Fruit fly (Drosophila melanogaster) whole organism, embryonic: ENCODE data around the gene CG1074.

Experiments used
- Asciz ChIP-seq: fragments of 200-800 bp; sonication (Bioruptor generic); optimal IDR thresholded peaks from 2 replicates; lab custom pipeline; 2017; ENCODE audit warnings: missing biosample characterization, mild to moderate bottlenecking, missing genetic modification characterization, missing genetic modification reagents
- Awh ChIP-seq: fragments of 200-800 bp; sonication (Bioruptor generic); IDR thresholded peaks from 2 replicates; pipeline ENCODE4, ENCODE4 v1.3.6; 2022; ENCODE audit warnings: missing biosample characterization, missing genetic modification characterization
- C15 ChIP-seq: fragments of 200-800 bp; sonication (Bioruptor generic); IDR thresholded peaks from 3 replicates; pipeline ENCODE4 v1.3.6; 2022; ENCODE audit warnings: missing biosample characterization, missing genetic modification characterization
- CG13775 ChIP-seq: fragments of 200-800 bp; sonication (Bioruptor generic); optimal IDR thresholded peaks from 3 replicates; lab custom pipeline; 2017; ENCODE audit warnings: missing biosample characterization, mild to moderate bottlenecking, missing genetic modification characterization
- CG14860 ChIP-seq: fragments of 200-800 bp; sonication (Bioruptor generic); IDR thresholded peaks from 3 replicates; pipeline ENCODE4 v1.3.6; 2022; ENCODE audit warnings: missing biosample characterization, missing genetic modification characterization; ENCODE audit not compliant: partially characterized antibody
- CG1603 ChIP-seq: fragments of 200-800 bp; sonication (Bioruptor generic); optimal IDR thresholded peaks from 2 replicates; lab custom pipeline; 2019; ENCODE audit warnings: missing biosample characterization, mild to moderate bottlenecking, missing genetic modification characterization, moderate library complexity
- CG16813 ChIP-seq: fragments of 200-800 bp; sonication (Bioruptor generic); IDR thresholded peaks from 3 replicates; pipeline ENCODE4 v1.3.6; 2022; ENCODE audit warnings: missing biosample characterization, missing genetic modification characterization; ENCODE audit not compliant: partially characterized antibody
- CG18262 ChIP-seq: fragments of 200-800 bp; optimal IDR thresholded peaks from 3 replicates; lab custom pipeline; 2019; ENCODE audit warnings: missing biosample characterization, mild to moderate bottlenecking, missing genetic modification characterization, moderate library complexity
- CG18599 ChIP-seq: fragments of 200-800 bp; sonication (Bioruptor generic); optimal IDR thresholded peaks from 3 replicates; lab custom pipeline; 2017; ENCODE audit warnings: missing biosample characterization, missing genetic modification characterization, mild to moderate bottlenecking, moderate library complexity, missing genetic modification reagents
- CG2129 ChIP-seq: fragments of 200-800 bp; sonication (Bioruptor generic); IDR thresholded peaks from 2 replicates; pipeline ENCODE4 v1.3.6; 2022; ENCODE audit warnings: missing biosample characterization, missing genetic modification characterization; ENCODE audit not compliant: partially characterized antibody
- CG2712 ChIP-seq: fragments of 200-800 bp; optimal IDR thresholded peaks from 3 replicates; lab custom pipeline; 2019; ENCODE audit warnings: missing biosample characterization, mild to moderate bottlenecking, missing genetic modification characterization, moderate library complexity
- CG31388 ChIP-seq: fragments of 200-800 bp; sonication (Bioruptor generic); optimal IDR thresholded peaks from 2 replicates; lab custom pipeline; 2016; ENCODE audit warnings: missing biosample characterization, missing genetic modification characterization
- CG3163 ChIP-seq: fragments of 200-800 bp; sonication (Bioruptor generic); optimal IDR thresholded peaks from 3 replicates; lab custom pipeline; 2016; ENCODE audit warnings: missing biosample characterization, missing genetic modification characterization
- CG34224 ChIP-seq: fragments of 200-800 bp; sonication (Bioruptor generic); IDR thresholded peaks from 3 replicates; pipeline ENCODE4 v1.3.6; 2022; ENCODE audit warnings: missing biosample characterization, missing genetic modification characterization; ENCODE audit not compliant: partially characterized antibody
- CG3995 ChIP-seq: fragments of 200-800 bp; sonication (Bioruptor generic); optimal IDR thresholded peaks from 3 replicates; lab custom pipeline; 2016; ENCODE audit warnings: missing biosample characterization, missing genetic modification characterization
- CG4617 ChIP-seq: fragments of 200-800 bp; sonication (Bioruptor generic); optimal IDR thresholded peaks from 3 replicates; lab custom pipeline; 2016; ENCODE audit warnings: missing biosample characterization, missing genetic modification characterization, borderline replicate concordance
- CG8290 ChIP-seq, 3 experiments: fragments of 200-800 bp; sonication (Bioruptor generic); optimal IDR thresholded peaks; 2 replicates each; lab custom pipeline; 2016 to 2019; ENCODE audit warnings: missing biosample characterization in 3 of 3, missing genetic modification characterization in 3 of 3, mild to moderate bottlenecking in 2 of 3, moderate library complexity in 1 of 3
- CG8388 ChIP-seq: fragments of 200-800 bp; sonication (Bioruptor generic); optimal IDR thresholded peaks from 2 replicates; lab custom pipeline; 2019; ENCODE audit warnings: missing biosample characterization, mild to moderate bottlenecking, missing genetic modification characterization, moderate library complexity
- CG8924 ChIP-seq: fragments of 200-800 bp; optimal IDR thresholded peaks from 3 replicates; lab custom pipeline; 2019; ENCODE audit warnings: missing biosample characterization, mild to moderate bottlenecking, missing genetic modification characterization, moderate library complexity
- CG9437 ChIP-seq: fragments of 200-800 bp; sonication (Bioruptor generic); optimal IDR thresholded peaks from 2 replicates; lab custom pipeline; 2018; ENCODE audit warnings: missing biosample characterization, mild to moderate bottlenecking, missing genetic modification characterization
- CG9797 ChIP-seq: fragments of 200-800 bp; sonication (Bioruptor generic); optimal IDR thresholded peaks from 3 replicates; lab custom pipeline; 2018; ENCODE audit warnings: missing biosample characterization, mild to moderate bottlenecking, missing genetic modification characterization
- Dip2 ChIP-seq: fragments of 200-800 bp; sonication (Bioruptor generic); IDR thresholded peaks from 2 replicates; pipeline ENCODE4 v1.3.6; 2022; ENCODE audit warnings: missing biosample characterization, missing genetic modification characterization
- Dll ChIP-seq: fragments of 200-800 bp; sonication (Bioruptor generic); IDR thresholded peaks from 4 replicates; pipeline ENCODE4 v1.3.6; 2022; ENCODE audit warnings: missing biosample characterization, missing genetic modification characterization; ENCODE audit not compliant: partially characterized antibody
- Fer1 ChIP-seq: fragments of 200-800 bp; sonication (Bioruptor generic); optimal IDR thresholded peaks from 2 replicates; lab custom pipeline; 2017; ENCODE audit warnings: missing biosample characterization, mild to moderate bottlenecking, missing genetic modification characterization
- NK7.1 ChIP-seq: fragments of 200-800 bp; sonication (Bioruptor generic); optimal IDR thresholded peaks from 3 replicates; lab custom pipeline; 2016; ENCODE audit warnings: missing biosample characterization, missing genetic modification characterization
- Nf-YA ChIP-seq: fragments of 200-800 bp; sonication (Bioruptor generic); IDR thresholded peaks from 2 replicates; pipeline ENCODE4 v1.3.6; 2022; ENCODE audit warnings: missing biosample characterization, missing genetic modification characterization
- Nf-YB ChIP-seq: fragments of 200-800 bp; sonication (Bioruptor generic); optimal IDR thresholded peaks from 3 replicates; lab custom pipeline; 2019; ENCODE audit warnings: missing biosample characterization, mild to moderate bottlenecking, missing genetic modification characterization, moderate library complexity
- Side ChIP-seq: fragments of 200-800 bp; sonication (Bioruptor generic); optimal IDR thresholded peaks from 2 replicates; lab custom pipeline; 2016; ENCODE audit warnings: missing biosample characterization, missing genetic modification characterization
- Six4 ChIP-seq: fragments of 200-800 bp; sonication (Bioruptor generic); optimal IDR thresholded peaks from 2 replicates; lab custom pipeline; 2016; ENCODE audit warnings: missing biosample characterization, missing genetic modification characterization
- Taf1 ChIP-seq: fragments of 200-800 bp; sonication (Bioruptor generic); IDR thresholded peaks from 2 replicates; pipeline ENCODE4 v1.3.6; 2022; ENCODE audit warnings: missing biosample characterization, missing genetic modification characterization
- amos ChIP-seq: fragments of 200-800 bp; sonication (Bioruptor generic); IDR thresholded peaks from 2 replicates; pipeline ENCODE4 v1.3.6; 2022; ENCODE audit warnings: missing biosample characterization, missing genetic modification characterization; ENCODE audit not compliant: partially characterized antibody
- ap ChIP-seq: fragments of 200-800 bp; sonication (Bioruptor generic); IDR thresholded peaks from 2 replicates; pipeline ENCODE4 v1.3.6; 2022; ENCODE audit warnings: missing biosample characterization, missing genetic modification characterization
- ase ChIP-seq: fragments of 200-800 bp; sonication (Bioruptor generic); IDR thresholded peaks from 3 replicates; pipeline ENCODE4 v1.3.6; 2022; ENCODE audit warnings: missing biosample characterization, missing genetic modification characterization
- bowl ChIP-seq: fragments of 200-800 bp; sonication (Bioruptor generic); IDR thresholded peaks from 2 replicates; pipeline ENCODE4 v1.3.6; 2022; ENCODE audit warnings: missing biosample characterization, missing genetic modification characterization
- caup ChIP-seq: fragments of 200-800 bp; sonication (Bioruptor generic); optimal IDR thresholded peaks from 3 replicates; lab custom pipeline; 2017; ENCODE audit warnings: missing biosample characterization, mild to moderate bottlenecking, missing genetic modification characterization, moderate library complexity; ENCODE audit not compliant: severe bottlenecking
- chif ChIP-seq, 2 experiments: fragments of 200-800 bp; sonication (Bioruptor generic); optimal IDR thresholded peaks; 3 replicates each; lab custom pipeline; 2016; ENCODE audit warnings: missing biosample characterization in 2 of 2, missing genetic modification characterization in 2 of 2
- disco-r ChIP-seq: fragments of 200-800 bp; sonication (Bioruptor generic); optimal IDR thresholded peaks from 2 replicates; lab custom pipeline; 2016; ENCODE audit warnings: missing biosample characterization, missing genetic modification characterization
- emc ChIP-seq: fragments of 200-800 bp; sonication (Bioruptor generic); optimal IDR thresholded peaks from 2 replicates; lab custom pipeline; 2016; ENCODE audit warnings: missing biosample characterization, missing genetic modification characterization
- ems ChIP-seq: fragments of 200-800 bp; sonication (Bioruptor generic); optimal IDR thresholded peaks from 3 replicates; lab custom pipeline; 2016; ENCODE audit warnings: missing biosample characterization, missing genetic modification characterization
- ham ChIP-seq: fragments of 200-800 bp; sonication (Bioruptor generic); IDR thresholded peaks from 2 replicates; pipeline ENCODE4 v1.3.6; 2022; ENCODE audit warnings: missing biosample characterization, missing genetic modification characterization
- p53 ChIP-seq: fragments of 200-800 bp; sonication (Bioruptor generic); optimal IDR thresholded peaks from 2 replicates; lab custom pipeline; 2016; ENCODE audit warnings: missing biosample characterization, missing genetic modification characterization
- pho ChIP-seq: fragments of 200-800 bp; sonication (Bioruptor generic); optimal IDR thresholded peaks from 2 replicates; lab custom pipeline; 2016; ENCODE audit warnings: missing biosample characterization, missing genetic modification characterization
- row ChIP-seq: fragments of 200-800 bp; sonication (Bioruptor generic); IDR thresholded peaks from 3 replicates; pipeline ENCODE4 v1.3.6; 2022; ENCODE audit warnings: missing biosample characterization, missing genetic modification characterization
- schlank ChIP-seq: fragments of 200-800 bp; sonication (Bioruptor generic); optimal IDR thresholded peaks from 2 replicates; lab custom pipeline; 2018; ENCODE audit warnings: missing biosample characterization, mild to moderate bottlenecking, missing genetic modification characterization
- sens ChIP-seq: fragments of 200-800 bp; sonication (Bioruptor generic); peaks from one replicate; lab custom pipeline; 2016; ENCODE audit warnings: missing biosample characterization, missing genetic modification characterization
- tup ChIP-seq: fragments of 200-800 bp; sonication (Bioruptor generic); optimal IDR thresholded peaks from 2 replicates; lab custom pipeline; 2016; ENCODE audit warnings: missing biosample characterization, mild to moderate bottlenecking, missing genetic modification characterization, moderate library complexity
- z ChIP-seq: fragments of 200-800 bp; sonication (Bioruptor generic); IDR thresholded peaks from 3 replicates; pipeline ENCODE4 v1.3.6; 2022; ENCODE audit warnings: missing biosample characterization, missing genetic modification characterization
- zen2 ChIP-seq: fragments of 200-800 bp; sonication (Bioruptor generic); IDR thresholded peaks from 3 replicates; pipeline ENCODE4 v1.3.6; 2022; ENCODE audit warnings: missing biosample characterization, missing genetic modification characterization; ENCODE audit not compliant: partially characterized antibody

Gene CG1074

DNA sequence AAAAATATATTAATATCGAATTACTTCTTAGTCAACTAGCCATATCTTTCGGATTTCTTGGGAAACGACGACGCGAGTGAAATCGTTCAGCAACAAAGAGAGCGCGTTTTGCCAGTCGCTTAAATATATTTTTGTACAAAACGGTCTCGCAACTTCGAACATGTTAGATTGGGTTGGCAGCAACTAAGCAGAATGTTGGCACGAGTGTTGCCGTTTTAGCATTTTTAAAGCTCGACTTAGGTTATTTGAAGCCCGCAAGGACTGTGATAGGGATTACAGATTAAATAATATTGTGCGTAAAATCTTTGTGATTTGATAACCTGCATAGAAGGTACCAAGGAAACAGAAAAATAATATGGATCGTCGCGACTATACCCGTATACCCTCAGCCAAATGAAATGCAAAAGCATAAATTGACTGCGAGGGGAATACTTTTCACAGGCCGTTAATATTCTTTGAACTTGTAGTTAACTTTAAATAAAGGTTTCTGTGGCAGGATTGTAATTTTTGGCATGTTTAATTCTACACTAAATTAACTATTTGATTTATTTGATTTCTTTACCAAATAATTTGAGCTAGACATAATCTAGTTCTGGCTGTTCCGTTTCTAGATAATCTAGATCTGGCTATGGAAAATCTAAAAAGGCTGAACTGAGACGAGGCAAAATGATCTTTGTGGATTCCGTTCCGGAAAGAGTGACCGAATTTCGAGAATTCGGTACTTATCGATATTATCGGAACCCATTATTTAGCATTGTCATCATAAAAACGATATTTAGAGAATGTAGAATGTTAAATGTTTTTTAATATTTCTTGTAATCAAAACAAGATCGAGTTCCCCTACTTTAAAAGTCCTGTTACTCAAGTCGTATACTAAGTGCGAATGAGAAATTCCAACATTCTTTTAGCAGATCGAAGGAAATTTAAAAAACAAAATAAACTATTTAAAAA is 45.5 kb downstream of the CG1074 start, which contains the start of gene CG31523 (continued):
- TF ChIP-seq CG4617 (no peak), ham (GFP tag; lab: Robert Waterston, UW) (no peak), ase (GFP tag; lab: Robert Waterston, UW) (no peak), tup (no peak), z (GFP tag; lab: Robert Waterston, UW) (no peak), sens (GFP tag; lab: Kevin White, UChicago) (peak; percentile 49), CG2712 (no peak), pho (GFP tag; lab: Kevin White, UChicago) (no peak), CG3995 (GFP tag; lab: Kevin White, UChicago) (peak; percentile 67), Awh (no peak), zen2 (GFP tag; lab: Robert Waterston, UW) (peak; percentile 62; the same call in 2 of the 3 replicates), CG8290 (GFP tag; optimal IDR thresholded peaks at IDR 0.05; lab: Kevin White, UChicago) (no peak), CG8290 (tag; optimal IDR thresholded peaks at IDR 0.05; lab: Kevin White, UChicago) (peak in 1 of 2 experiments; percentile 4), bowl (GFP tag; lab: Robert Waterston, UW) (no peak), amos (GFP tag; lab: Robert Waterston, UW) (peak; percentile 85), CG3163 (no peak), Taf1 (GFP tag; lab: Robert Waterston, UW) (no peak), CG16813 (GFP tag; lab: Robert Waterston, UW) (peak; percentile 76), Dip2 (GFP tag; lab: Robert Waterston, UW) (no peak), CG18599 (no peak), C15 (no peak), p53 (GFP tag; lab: Kevin White, UChicago) (peak; percentile 15), CG8924 (tag; lab: Kevin White, UChicago) (no peak), Dll (GFP tag; lab: Robert Waterston, UW) (peak; percentile 79), Fer1 (no peak), CG9437 (GFP tag; lab: Kevin White, UChicago) (no peak), ems (no peak), CG2129 (GFP tag; lab: Robert Waterston, UW) (peak; percentile 51), ap (GFP tag; lab: Robert Waterston, UW) (no peak), disco-r (GFP tag; lab: Kevin White, UChicago) (no peak), chif (GFP tag; optimal IDR thresholded peaks at IDR 0.05; lab: Kevin White, UChicago) (no peak), CG34224 (GFP tag; lab: Robert Waterston, UW) (peak; percentile 70; the same call in 2 of the 3 replicates), CG14860 (peak; percentile 55; the same call in 2 of the 3 replicates), CG9797 (GFP tag; lab: Kevin White, UChicago) (peak; percentile 42), schlank (tag; lab: Kevin White, UChicago) (no peak), Side (GFP tag; lab: Kevin White, UChicago) (no peak), CG18262 (no peak), Six4 (GFP tag; lab: Kevin White, UChicago) (no peak), CG13775 (GFP tag; lab: Kevin White, UChicago) (no peak), Nf-YA (GFP tag; lab: Robert Waterston, UW) (no peak), CG8388 (GFP tag; lab: Kevin White, UChicago) (no peak), caup (GFP tag; lab: Kevin White, UChicago) (no peak), CG31388 (GFP tag; lab: Kevin White, UChicago) (no peak), NK7.1 (GFP tag; lab: Kevin White, UChicago) (no peak), CG1603 (tag; lab: Kevin White, UChicago) (peak; percentile 49), Nf-YB (no peak), row (GFP tag; lab: Robert Waterston, UW) (peak; percentile 89), Asciz (GFP tag; lab: Kevin White, UChicago) (no peak), emc (GFP tag; lab: Kevin White, UChicago) (no peak)
